Worm (Caenorhabditis elegans) whole organism, young adult: ENCODE measurements around the gene acer-1.

Experiments used
- C06A6.2 ChIP-seq: fragments of 200-800 bp; sonication (Bioruptor generic); conservative IDR thresholded peaks from 2 replicates; pipeline ENCODE4 v1.3.6; 2022; ENCODE audit warnings: missing genetic modification characterization, missing compliant biosample characterization
- F10E7.11 ChIP-seq: sonication (generic microtip); optimal IDR thresholded peaks from 2 replicates; lab custom pipeline; 2017; ENCODE audit warnings: mild to moderate bottlenecking, missing genetic modification characterization, moderate library complexity, missing compliant biosample characterization
- F23B12.7 ChIP-seq: sonication (generic microtip); optimal IDR thresholded peaks from 2 replicates; lab custom pipeline; 2017; ENCODE audit warnings: missing genetic modification characterization, mild to moderate bottlenecking, missing compliant biosample characterization, antibody characterized with exemption, moderate library complexity; ENCODE audit not compliant: insufficient read depth
- F33H1.4 ChIP-seq: fragments of 200-800 bp; sonication (Bioruptor generic); IDR thresholded peaks from 2 replicates; pipeline ENCODE4 v1.3.6; 2022; ENCODE audit warnings: missing genetic modification reagents, missing genetic modification characterization, missing compliant biosample characterization
- F55B11.4 ChIP-seq: sonication (generic microtip); optimal IDR thresholded peaks from 2 replicates; lab custom pipeline; 2016; ENCODE audit warnings: missing compliant biosample characterization, missing genetic modification characterization, borderline replicate concordance; ENCODE audit not compliant: insufficient read depth
- F57A8.1 ChIP-seq: fragments of 200-800 bp; sonication (Bioruptor generic); optimal IDR thresholded peaks from 2 replicates; lab custom pipeline; 2018; ENCODE audit warnings: mild to moderate bottlenecking, missing genetic modification characterization, moderate library complexity, missing compliant biosample characterization
- K11D2.4 ChIP-seq: fragments of 200-800 bp; sonication (Bioruptor generic); IDR thresholded peaks from 2 replicates; pipeline ENCODE4 v1.3.6; 2022; ENCODE audit warnings: missing genetic modification reagents, missing genetic modification characterization, missing compliant biosample characterization
- T07F8.4 ChIP-seq: sonication (generic microtip); optimal IDR thresholded peaks from 2 replicates; lab custom pipeline; 2016; ENCODE audit warnings: mild to moderate bottlenecking, missing genetic modification characterization, moderate library complexity, missing compliant biosample characterization
- Y56A3A.18 ChIP-seq: fragments of 200-800 bp; sonication (Bioruptor generic); IDR thresholded peaks from 2 replicates; pipeline ENCODE4 v1.3.6; 2022; ENCODE audit warnings: missing genetic modification reagents, missing genetic modification characterization, missing compliant biosample characterization
- Y79H2A.3 ChIP-seq: fragments of 200-800 bp; sonication (Bioruptor generic); conservative IDR thresholded peaks from 2 replicates; pipeline ENCODE4 v1.3.6; 2022; ENCODE audit warnings: missing genetic modification reagents, missing genetic modification characterization, missing compliant biosample characterization
- Y95B8A.8 ChIP-seq: fragments of 200-800 bp; sonication (Bioruptor generic); IDR thresholded peaks from 2 replicates; pipeline ENCODE4 v1.3.6; 2022; ENCODE audit warnings: missing genetic modification reagents, missing genetic modification characterization, missing compliant biosample characterization
- atf-7 ChIP-seq: sonication (generic microtip); optimal IDR thresholded peaks from 2 replicates; lab custom pipeline; 2017; ENCODE audit warnings: mild to moderate bottlenecking, missing genetic modification characterization, missing compliant biosample characterization
- attf-5 ChIP-seq: fragments of 200-800 bp; sonication (Bioruptor generic); optimal IDR thresholded peaks from 2 replicates; lab custom pipeline; 2018; ENCODE audit warnings: mild to moderate bottlenecking, missing genetic modification characterization, missing compliant biosample characterization
- bed-2 ChIP-seq: fragments of 200-800 bp; sonication (Bioruptor generic); IDR thresholded peaks from 2 replicates; pipeline ENCODE4 v1.3.6; 2022; ENCODE audit warnings: missing genetic modification reagents, missing genetic modification characterization, missing compliant biosample characterization
- cebp-1 ChIP-seq, 2 experiments: fragments of 200-800 bp in 1 of 2; sonication (Bioruptor generic) in 1 of 2; sonication (generic microtip) in 1 of 2; IDR thresholded peaks in 1 of 2; optimal IDR thresholded peaks in 1 of 2; 2 replicates each; pipeline versions ENCODE4 v1.3.6 to Lab custom; 2017 to 2022; ENCODE audit warnings: missing compliant biosample characterization in 2 of 2, missing genetic modification characterization in 2 of 2, mild to moderate bottlenecking in 1 of 2, missing genetic modification reagents in 1 of 2, moderate library complexity in 1 of 2
- chd-7 ChIP-seq: sonication (generic microtip); optimal IDR thresholded peaks from 2 replicates; lab custom pipeline; 2016; ENCODE audit warnings: mild to moderate bottlenecking, missing genetic modification characterization, moderate library complexity, missing compliant biosample characterization
- die-1 ChIP-seq: sonication (generic microtip); optimal IDR thresholded peaks from 2 replicates; lab custom pipeline; 2016; ENCODE audit warnings: missing genotype, mild to moderate bottlenecking, missing genetic modification characterization, missing compliant biosample characterization
- dox-1 ChIP-seq: fragments of 200-800 bp; sonication (Bioruptor generic); IDR thresholded peaks from 2 replicates; pipeline ENCODE4 v1.3.6; 2022; ENCODE audit warnings: missing genetic modification reagents, missing genetic modification characterization, missing compliant biosample characterization
- egl-18 ChIP-seq: fragments of 200-800 bp; sonication (Bioruptor generic); IDR thresholded peaks from 2 replicates; pipeline ENCODE4 v1.3.6; 2022; ENCODE audit warnings: missing genetic modification reagents, missing genetic modification characterization, missing compliant biosample characterization
- him-1 ChIP-seq: sonication (generic microtip); optimal IDR thresholded peaks from 2 replicates; lab custom pipeline; 2016; ENCODE audit warnings: missing genotype, missing genetic modification reagents, missing genetic modification characterization, missing compliant biosample characterization
- hmg-1.2 ChIP-seq: fragments of 200-800 bp; sonication (Bioruptor generic); IDR thresholded peaks from 2 replicates; pipeline ENCODE4 v1.3.6; 2022; ENCODE audit warnings: missing genetic modification reagents, missing genetic modification characterization, missing compliant biosample characterization
- hrde-1 ChIP-seq: sonication (generic microtip); optimal IDR thresholded peaks from 2 replicates; lab custom pipeline; 2016; ENCODE audit warnings: missing genetic modification characterization, mild to moderate bottlenecking, missing compliant biosample characterization, moderate library complexity, missing genotype, missing genetic modification reagents, borderline replicate concordance
- lag-1 ChIP-seq: fragments of 200-800 bp; sonication (Bioruptor generic); IDR thresholded peaks from 2 replicates; pipeline ENCODE4 v1.3.6; 2022; ENCODE audit warnings: missing genetic modification reagents, missing genetic modification characterization, missing compliant biosample characterization
- let-607 ChIP-seq, 2 experiments: fragments of 200-800 bp in 1 of 2; sonication (Bioruptor generic) in 1 of 2; sonication (generic microtip) in 1 of 2; optimal IDR thresholded peaks; 2 replicates each; lab custom pipeline; 2016 to 2018; ENCODE audit warnings: mild to moderate bottlenecking in 2 of 2, missing compliant biosample characterization in 2 of 2, missing genetic modification characterization in 2 of 2, moderate library complexity in 2 of 2, missing genotype in 1 of 2
- lin-26 ChIP-seq: fragments of 200-800 bp; sonication (Bioruptor generic); IDR thresholded peaks from 2 replicates; pipeline ENCODE4 v1.3.6; 2022; ENCODE audit warnings: missing genetic modification reagents, missing genetic modification characterization, missing compliant biosample characterization
- lin-40 ChIP-seq: sonication (generic microtip); optimal IDR thresholded peaks from 2 replicates; lab custom pipeline; 2016; ENCODE audit warnings: missing genetic modification characterization, mild to moderate bottlenecking, missing compliant biosample characterization, missing genotype, missing genetic modification reagents
- nfyb-1 ChIP-seq: fragments of 200-800 bp; sonication (Bioruptor generic); IDR thresholded peaks from 2 replicates; pipeline ENCODE4 v1.3.6; 2022; ENCODE audit warnings: missing genetic modification reagents, missing genetic modification characterization, missing compliant biosample characterization
- nhr-80 ChIP-seq: sonication (generic microtip); optimal IDR thresholded peaks from 2 replicates; lab custom pipeline; 2016; ENCODE audit warnings: missing genetic modification characterization, missing compliant biosample characterization
- rec-8 ChIP-seq, 2 experiments: sonication (generic microtip); optimal IDR thresholded peaks; 2 replicates each; lab custom pipeline; 2016; ENCODE audit warnings: mild to moderate bottlenecking in 2 of 2, missing genetic modification characterization in 2 of 2, missing genetic modification reagents in 2 of 2, missing genotype in 2 of 2, missing biosample characterization in 1 of 2, missing compliant biosample characterization in 1 of 2, moderate library complexity in 1 of 2
- somi-1 ChIP-seq: fragments of 200-800 bp; sonication (Bioruptor generic); optimal IDR thresholded peaks from 2 replicates; lab custom pipeline; 2018; ENCODE audit warnings: mild to moderate bottlenecking, missing genetic modification characterization, missing compliant biosample characterization
- tbx-9 ChIP-seq: sonication (generic microtip); optimal IDR thresholded peaks from 2 replicates; lab custom pipeline; 2016; ENCODE audit warnings: borderline replicate concordance, missing genetic modification characterization, inconsistent platforms, missing compliant biosample characterization
- ztf-18 ChIP-seq: sonication (generic microtip); optimal IDR thresholded peaks from 2 replicates; lab custom pipeline; 2016; ENCODE audit warnings: missing genotype, mild to moderate bottlenecking, missing genetic modification characterization, missing compliant biosample characterization
- ztf-26 ChIP-seq: sonication (generic microtip); optimal IDR thresholded peaks from 2 replicates; lab custom pipeline; 2017; ENCODE audit warnings: missing genetic modification characterization, missing compliant biosample characterization
- ztf-28 ChIP-seq: fragments of 200-800 bp; sonication (Bioruptor generic); IDR thresholded peaks from 2 replicates; pipeline ENCODE4 v1.3.6; 2022; ENCODE audit warnings: missing genetic modification reagents, missing genetic modification characterization, missing compliant biosample characterization
- ztf-6 ChIP-seq: fragments of 200-800 bp; sonication (Bioruptor generic); IDR thresholded peaks from 2 replicates; pipeline ENCODE4 v1.3.6; 2022; ENCODE audit warnings: missing genetic modification reagents, missing genetic modification characterization, missing compliant biosample characterization

The acer-1 gene

DNA sequence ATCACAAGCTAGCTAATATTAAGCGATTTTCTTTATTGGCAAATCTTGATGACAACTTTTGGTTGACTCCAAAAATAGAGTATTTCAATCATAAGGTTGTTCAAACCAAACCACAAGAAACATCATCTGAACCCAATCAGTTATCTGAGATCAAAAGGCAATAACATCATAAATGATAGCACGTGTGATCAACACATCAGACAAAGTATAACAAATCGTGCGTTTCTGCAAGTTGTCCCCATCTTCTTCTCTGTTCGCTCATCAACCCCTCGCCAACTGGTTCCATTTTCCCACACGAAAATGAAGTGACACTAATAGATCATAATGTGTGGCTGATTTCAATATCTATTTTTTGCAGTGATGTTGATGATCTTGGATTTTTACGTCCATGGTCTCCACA, 40.9 kb downstream of the acer-1 start:
- TF ChIP-seq lag-1 (GFP tag; lab: Robert Waterston, UW) (no peak), ztf-6 (peak; percentile 57; the same call in 1 of the 2 replicates), cebp-1 (GFP tag; IDR thresholded peaks at IDR 0.05; lab: Robert Waterston, UW) (no peak), cebp-1 (tag; optimal IDR thresholded peaks at IDR 0.05; lab: Kevin White, UChicago) (peak; percentile 16), C06A6.2 (GFP tag; lab: Robert Waterston, UW) (peak; percentile 47), ztf-18 (no peak), K11D2.4 (GFP tag; lab: Robert Waterston, UW) (peak; percentile 54; the same call in 1 of the 2 replicates), chd-7 (tag; lab: Kevin White, UChicago) (peak; percentile 44), egl-18 (GFP tag; lab: Robert Waterston, UW) (no peak), atf-7 (tag; lab: Kevin White, UChicago) (no peak), die-1 (tag; lab: Kevin White, UChicago) (peak; percentile 36), ztf-26 (tag; lab: Kevin White, UChicago) (peak; percentile 33), T07F8.4 (tag; lab: Kevin White, UChicago) (no peak), lin-40 (peak; percentile 27), somi-1 (GFP tag; lab: Kevin White, UChicago) (peak; percentile 70), F57A8.1 (GFP tag; lab: Kevin White, UChicago) (no peak)

DNA sequence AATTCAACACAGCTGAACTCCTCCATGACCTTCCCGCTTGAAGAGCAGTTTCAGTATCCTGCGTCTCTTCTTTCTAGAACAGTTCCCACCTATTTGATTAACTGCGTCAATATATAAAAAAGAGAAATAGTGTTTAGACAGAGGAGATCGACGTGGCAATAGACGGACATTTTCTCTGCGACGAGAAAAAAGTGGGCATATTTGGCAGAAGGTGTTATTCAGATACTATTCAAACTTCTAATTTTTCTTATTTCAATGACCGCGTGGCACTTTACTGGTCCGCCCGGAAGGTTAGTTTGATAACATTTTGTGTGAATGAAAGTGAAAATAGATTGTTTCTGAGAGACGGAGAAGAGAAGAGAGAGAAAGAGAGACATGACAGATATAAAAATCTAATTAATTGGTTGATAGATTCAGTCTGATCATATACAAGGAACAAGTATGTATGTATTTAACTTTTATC, 42.3 kb downstream of the acer-1 start, which contains the start of gene tbc-6:
tbc-6 (plus strand) TSS at position 208 of the 463 bp plus-strand sequence.
- TF ChIP-seq F33H1.4 (GFP tag; lab: Robert Waterston, UW) (no peak), F10E7.11 (tag; lab: Kevin White, UChicago) (no peak), Y95B8A.8 (GFP tag; lab: Robert Waterston, UW) (0 out of 2 replicates have a peak, but pooled peaks have one; percentile 23), dox-1 (GFP tag; lab: Robert Waterston, UW) (0 out of 2 replicates have a peak, but pooled peaks have one; percentile 19), ztf-28 (GFP tag; lab: Robert Waterston, UW) (no peak), lin-26 (GFP tag; lab: Robert Waterston, UW) (0 out of 2 replicates have a peak, but pooled peaks have one; percentile 40), attf-5 (GFP tag; lab: Kevin White, UChicago) (peak; percentile 4), tbx-9 (tag; lab: Kevin White, UChicago) (no peak), hrde-1 (no peak), Y79H2A.3 (GFP tag; lab: Robert Waterston, UW) (0 out of 2 replicates have a peak, but pooled peaks have one; percentile 34), F23B12.7 (tag; lab: Kevin White, UChicago) (no peak), Y56A3A.18 (GFP tag; lab: Robert Waterston, UW) (0 out of 2 replicates have a peak, but pooled peaks have one; percentile 7), nhr-80 (tag; lab: Kevin White, UChicago) (peak; percentile 51), hmg-1.2 (GFP tag; lab: Robert Waterston, UW) (peak; percentile 31; the same call in 1 of the 2 replicates), somi-1 (GFP tag; lab: Kevin White, UChicago) (peak; percentile 20), cebp-1 (GFP tag; IDR thresholded peaks at IDR 0.05; lab: Robert Waterston, UW) (no peak), cebp-1 (tag; optimal IDR thresholded peaks at IDR 0.05; lab: Kevin White, UChicago) (peak; percentile 21), lin-40 (peak; percentile 53), him-1 (tag; lab: Kevin White, UChicago) (peak; percentile 30), let-607 (tag; optimal IDR thresholded peaks at IDR 0.05; lab: Kevin White, UChicago) (peak in 1 of 2 experiments; percentile 16), F55B11.4 (tag; lab: Kevin White, UChicago) (no peak), bed-2 (no peak), rec-8 (tag; optimal IDR thresholded peaks at IDR 0.05; lab: Kevin White, UChicago) (no peak), nfyb-1 (GFP tag; lab: Robert Waterston, UW) (0 out of 2 replicates have a peak, but pooled peaks have one; percentile 23)
- TF ChIP-seq, all 124 proteins: peak for 14
